Worm (Caenorhabditis elegans): Measurements from ENCODE around the gene sri-66.

- no peak for TF ChIP-seq unc-130 (GFP tag; optimal IDR thresholded peaks at IDR 0.05)
- TF ChIP-seq unc-62 (GFP tag; optimal IDR thresholded peaks at IDR 0.05) = no peak
These were observed 38.7 kb upstream of the sri-66 start, which contains the start of gene F49H6.12 for ce11 chrV:17021361-17021760.

Measured in whole organism, young adult.